Worm (Caenorhabditis elegans): ENCODE results near the gene srz-83.

Gene srz-83

ce11 chrIV:3469742-3470141, 34.5 kb upstream of the srz-83 start, which contains the start of gene F58E2.2:
Gene F58E2.2 (plus strand): TSS chrIV:3470042.
- TF ChIP-seq ceh-34 (tag; optimal IDR thresholded peaks at IDR 0.05) = no peak
- no peak for TF ChIP-seq sdc-2 (tag; optimal IDR thresholded peaks at IDR 0.05)
- TF ChIP-seq fkh-6 (tag; optimal IDR thresholded peaks at IDR 0.05) = no peak
- no peak for TF ChIP-seq ceh-22 (tag; optimal IDR thresholded peaks at IDR 0.05)
- no peak for TF ChIP-seq tbx-7 (tag; optimal IDR thresholded peaks at IDR 0.05)
- TF ChIP-seq lim-6 (tag; optimal IDR thresholded peaks at IDR 0.05) = no peak
- no peak for TF ChIP-seq ama-1 (optimal IDR thresholded peaks at IDR 0.05)
- TF ChIP-seq C08G9.2 (tag; optimal IDR thresholded peaks at IDR 0.05) = no peak
- TF ChIP-seq pat-9 (tag; optimal IDR thresholded peaks at IDR 0.05) = no peak
- no peak for TF ChIP-seq dmd-4 (tag; optimal IDR thresholded peaks at IDR 0.05; ENCODE audit: borderline replicate concordance)
- no peak for TF ChIP-seq unc-3 (GFP tag; conservative IDR thresholded peaks at IDR 0.05)
- TF ChIP-seq unc-3 (tag; optimal IDR thresholded peaks at IDR 0.05) = no peak
- no peak for TF ChIP-seq ceh-30 (tag; optimal IDR thresholded peaks at IDR 0.05)
- TF ChIP-seq ceh-9 (tag; optimal IDR thresholded peaks at IDR 0.05) = no peak
- no peak for TF ChIP-seq C38D4.7 (GFP tag; optimal IDR thresholded peaks at IDR 0.05)
- no peak for TF ChIP-seq unc-86 (tag; optimal IDR thresholded peaks at IDR 0.05)
- TF ChIP-seq F13H6.1 (tag; optimal IDR thresholded peaks at IDR 0.05) = no peak
- TF ChIP-seq ceh-14 (tag; optimal IDR thresholded peaks at IDR 0.05) = no peak
- TF ChIP-seq che-1 (tag; optimal IDR thresholded peaks at IDR 0.05) = no peak

ce11 chrIV:3477124-3477523, 27.1 kb upstream of the srz-83 start, which contains the start of gene srz-69:
Gene srz-69 (minus strand): TSS chrIV:3477224.
- TF ChIP-seq lim-6 (tag; optimal IDR thresholded peaks at IDR 0.05) (no peak), ceh-34 (tag; optimal IDR thresholded peaks at IDR 0.05) (no peak), eyg-1 (tag; optimal IDR thresholded peaks at IDR 0.05) (no peak), ceh-19 (GFP tag; optimal IDR thresholded peaks at IDR 0.05) (no peak), ama-1 (optimal IDR thresholded peaks at IDR 0.05) (no peak), C08G9.2 (tag; optimal IDR thresholded peaks at IDR 0.05) (no peak), ceh-22 (tag; optimal IDR thresholded peaks at IDR 0.05) (no peak), ets-4 (tag; optimal IDR thresholded peaks at IDR 0.05) (no peak), fax-1 (tag; optimal IDR thresholded peaks at IDR 0.05) (no peak), unc-42 (tag; optimal IDR thresholded peaks at IDR 0.05) (no peak), hlh-13 (GFP tag; optimal IDR thresholded peaks at IDR 0.05) (no peak), ceh-48 (tag; optimal IDR thresholded peaks at IDR 0.05) (no peak), dve-1 (tag; optimal IDR thresholded peaks at IDR 0.05) (no peak)

ce11 chrIV:3478911-3479385, 25.3 kb upstream of the srz-83 start, which contains the start of the genes srz-70 and C09G12.5:
Gene srz-70 (minus strand): TSS chrIV:3479011.
Gene C09G12.5 (plus strand): TSS chrIV:3479335.
- no peak for TF ChIP-seq unc-42 (tag; optimal IDR thresholded peaks at IDR 0.05)
- no peak for TF ChIP-seq fkh-6 (tag; optimal IDR thresholded peaks at IDR 0.05)
- TF ChIP-seq ceh-9 (tag; optimal IDR thresholded peaks at IDR 0.05) = no peak
- no peak for TF ChIP-seq unc-55 (GFP tag; optimal IDR thresholded peaks at IDR 0.05)
- no peak for TF ChIP-seq ceh-45 (GFP tag; IDR thresholded peaks at IDR 0.05)
- TF ChIP-seq lim-6 (tag; optimal IDR thresholded peaks at IDR 0.05) = no peak
- TF ChIP-seq ztf-16 (tag; optimal IDR thresholded peaks at IDR 0.05) = no peak
- no peak for TF ChIP-seq fax-1 (tag; optimal IDR thresholded peaks at IDR 0.05)
- no peak for TF ChIP-seq ama-1 (optimal IDR thresholded peaks at IDR 0.05)

- TF ChIP-seq pha-2 (tag; optimal IDR thresholded peaks at IDR 0.05) = no peak
- TF ChIP-seq npax-4 (tag; optimal IDR thresholded peaks at IDR 0.05) = no peak
- no peak for TF ChIP-seq pax-1 (tag; optimal IDR thresholded peaks at IDR 0.05)
- TF ChIP-seq odd-2 (tag; optimal IDR thresholded peaks at IDR 0.05) = no peak
- no peak for TF ChIP-seq fkh-6 (tag; optimal IDR thresholded peaks at IDR 0.05)
- TF ChIP-seq eyg-1 (tag; optimal IDR thresholded peaks at IDR 0.05) = no peak
- no peak for TF ChIP-seq zip-5 (tag; optimal IDR thresholded peaks at IDR 0.05)
- TF ChIP-seq ceh-24 (tag; optimal IDR thresholded peaks at IDR 0.05) = no peak
- no peak for TF ChIP-seq tbx-2 (tag; optimal IDR thresholded peaks at IDR 0.05)
- TF ChIP-seq ceh-18 (tag; optimal IDR thresholded peaks at IDR 0.05) = no peak
- TF ChIP-seq ceh-30 (tag; optimal IDR thresholded peaks at IDR 0.05) = no peak
- TF ChIP-seq lin-11 (tag; optimal IDR thresholded peaks at IDR 0.05) = no peak
- TF ChIP-seq mec-3 (tag; optimal IDR thresholded peaks at IDR 0.05; ENCODE audit: borderline replicate concordance) = no peak
- no peak for TF ChIP-seq ref-2 (tag; optimal IDR thresholded peaks at IDR 0.05)
- no peak for TF ChIP-seq ceh-2 (tag; optimal IDR thresholded peaks at IDR 0.05)
- no peak for TF ChIP-seq che-1 (tag; optimal IDR thresholded peaks at IDR 0.05)
These were observed 22.5 kb upstream of the srz-83 start, which contains the start of gene srz-37 for ce11 chrIV:3481760-3482159. Gene srz-37 (minus strand): TSS chrIV:3481860.
